Worm (Caenorhabditis elegans): ENCODE data around the gene nspc-20.
A peak's percentile ranks its signal among the peaks of the same experiment; 100 is the strongest.

The nspc-20 gene

ce11 chrX:14530107-14530506 lies at the start of gene nspc-20:
Gene nspc-20, minus strand, starts transcription at chrX:14530207.
- TF ChIP-seq nhr-232 (tag; optimal IDR thresholded peaks at IDR 0.05): no peak
- no peak for TF ChIP-seq lin-11 (tag; optimal IDR thresholded peaks at IDR 0.05)
- TF ChIP-seq ceh-9 (tag; optimal IDR thresholded peaks at IDR 0.05): no peak
- TF ChIP-seq fkh-6 (tag; optimal IDR thresholded peaks at IDR 0.05): no peak
- TF ChIP-seq pqm-1 (tag; optimal IDR thresholded peaks at IDR 0.05): no peak
- TF ChIP-seq hlh-30 (tag; optimal IDR thresholded peaks at IDR 0.05; ENCODE audit: insufficient read depth): no peak
- TF ChIP-seq rnt-1 (tag; optimal IDR thresholded peaks at IDR 0.05): no peak
- no peak for TF ChIP-seq sdc-2 (tag; optimal IDR thresholded peaks at IDR 0.05)
- no peak for TF ChIP-seq syd-9 (tag; optimal IDR thresholded peaks at IDR 0.05)
- no peak for TF ChIP-seq ceh-30 (tag; optimal IDR thresholded peaks at IDR 0.05)
- no peak for TF ChIP-seq Y22D7AL.16 (tag; optimal IDR thresholded peaks at IDR 0.05)

- TF ChIP-seq nfya-1 (tag; optimal IDR thresholded peaks at IDR 0.05): peak; percentile 23
- TF ChIP-seq ceh-18 (tag; optimal IDR thresholded peaks at IDR 0.05): no peak
These were observed 47.6 kb upstream of the nspc-20 start, which contains the start of gene let-4 for ce11 chrX:14577579-14578127. Gene let-4, plus strand, starts transcription at chrX:14577935.

ce11 chrX:14575920-14576319 lies 45.9 kb upstream of the nspc-20 start:
- TF ChIP-seq unc-55 (GFP tag; optimal IDR thresholded peaks at IDR 0.05) (peak; percentile 68), hlh-8 (tag; optimal IDR thresholded peaks at IDR 0.05) (no peak)

ce11 chrX:14572419-14572818 lies 42.4 kb upstream of the nspc-20 start, which contains the start of gene lron-1:
Gene lron-1, plus strand, starts transcription at chrX:14572719.
- TF ChIP-seq ceh-18 (tag; optimal IDR thresholded peaks at IDR 0.05): no peak
- TF ChIP-seq hlh-30 (tag; optimal IDR thresholded peaks at IDR 0.05; ENCODE audit: insufficient read depth): no peak
- TF ChIP-seq pag-3 (tag; optimal IDR thresholded peaks at IDR 0.05; ENCODE audit: borderline replicate concordance): no peak
- no peak for TF ChIP-seq ceh-24 (tag; optimal IDR thresholded peaks at IDR 0.05)
- no peak for TF ChIP-seq fax-1 (tag; optimal IDR thresholded peaks at IDR 0.05)
- TF ChIP-seq nhr-11 (tag; optimal IDR thresholded peaks at IDR 0.05): no peak
- TF ChIP-seq eyg-1 (tag; optimal IDR thresholded peaks at IDR 0.05): no peak
- TF ChIP-seq fkh-6 (tag; optimal IDR thresholded peaks at IDR 0.05): no peak
- TF ChIP-seq K02D7.2 (tag; optimal IDR thresholded peaks at IDR 0.05): no peak
- no peak for TF ChIP-seq sdc-2 (tag; optimal IDR thresholded peaks at IDR 0.05)
- TF ChIP-seq pax-1 (tag; optimal IDR thresholded peaks at IDR 0.05): no peak
- no peak for TF ChIP-seq unc-55 (GFP tag; optimal IDR thresholded peaks at IDR 0.05)
- TF ChIP-seq rnt-1 (tag; optimal IDR thresholded peaks at IDR 0.05): no peak
- TF ChIP-seq unc-86 (tag; optimal IDR thresholded peaks at IDR 0.05): no peak
- TF ChIP-seq pros-1 (tag; optimal IDR thresholded peaks at IDR 0.05): no peak

ce11 chrX:14571277-14571676 lies 41.3 kb upstream of the nspc-20 start:
- peak; percentile 65 for TF ChIP-seq pha-2 (tag; optimal IDR thresholded peaks at IDR 0.05)
- TF ChIP-seq unc-3 (GFP tag; conservative IDR thresholded peaks at IDR 0.05): no peak
- no peak for TF ChIP-seq unc-3 (tag; optimal IDR thresholded peaks at IDR 0.05)
- peak; percentile 43 for TF ChIP-seq tbx-2 (tag; optimal IDR thresholded peaks at IDR 0.05)
- no peak for TF ChIP-seq ref-2 (tag; optimal IDR thresholded peaks at IDR 0.05)
- peak; percentile 70 for TF ChIP-seq ceh-22 (tag; optimal IDR thresholded peaks at IDR 0.05)

- TF ChIP-seq elt-2 (tag; optimal IDR thresholded peaks at IDR 0.05) (peak; percentile 14), ceh-19 (GFP tag; optimal IDR thresholded peaks at IDR 0.05) (no peak), ztf-16 (tag; optimal IDR thresholded peaks at IDR 0.05) (no peak), dve-1 (tag; optimal IDR thresholded peaks at IDR 0.05) (peak; percentile 7)
These were observed 38.3 kb upstream of the nspc-20 start for ce11 chrX:14568258-14568763.
